Worm (Caenorhabditis elegans): ENCODE data around the gene Y38H6C.24.

ce11 chrV:20534072-20534471 is 7.8 kb downstream of the Y38H6C.24 start, which contains the start of gene famh-161:
- no peak for TF ChIP-seq lsy-2 (tag; optimal IDR thresholded peaks at IDR 0.05)
- TF ChIP-seq alr-1 (tag; optimal IDR thresholded peaks at IDR 0.05), result no peak
- no peak for TF ChIP-seq nhr-237 (tag; optimal IDR thresholded peaks at IDR 0.05)
- no peak for TF ChIP-seq nhr-129 (tag; optimal IDR thresholded peaks at IDR 0.05)
- no peak for TF ChIP-seq unc-55 (GFP tag; optimal IDR thresholded peaks at IDR 0.05)
- no peak for TF ChIP-seq blmp-1 (tag; optimal IDR thresholded peaks at IDR 0.05; ENCODE audit: insufficient read depth)
- TF ChIP-seq nhr-25 (tag; optimal IDR thresholded peaks at IDR 0.05), result no peak
- TF ChIP-seq lin-39 (tag; optimal IDR thresholded peaks at IDR 0.05), result no peak
- no peak for TF ChIP-seq ceh-16 (tag; optimal IDR thresholded peaks at IDR 0.05)
- TF ChIP-seq fos-1 (tag; optimal IDR thresholded peaks at IDR 0.05), result no peak
- no peak for TF ChIP-seq nhr-21 (tag; optimal IDR thresholded peaks at IDR 0.05)

Measured in whole organism, L2 larva.